Worm (Caenorhabditis elegans) whole organism, late embryonic: ENCODE data around the gene W08F4.13.
"Not testable (repeated sequence)": the region's sequence is repeated elsewhere in the genome, so short reads cannot be mapped to it uniquely, and the experiment has no call there.

Source experiments
- K02D7.2 ChIP-seq: sonication (generic microtip); optimal IDR thresholded peaks from 2 replicates; lab custom pipeline; 2017; ENCODE audit warnings: mild to moderate bottlenecking, missing genetic modification characterization, missing compliant biosample characterization
- K09A11.1 ChIP-seq: sonication (generic microtip); optimal IDR thresholded peaks from 2 replicates; lab custom pipeline; 2017; ENCODE audit warnings: antibody characterized with exemption, mild to moderate bottlenecking, missing genetic modification characterization, missing compliant biosample characterization; ENCODE audit not compliant: insufficient read depth
- ceh-2 ChIP-seq: sonication (generic microtip); optimal IDR thresholded peaks from 2 replicates; lab custom pipeline; 2016; ENCODE audit warnings: missing genotype, missing genetic modification characterization, missing compliant biosample characterization
- ceh-30 ChIP-seq: fragments of 150-350 bp; optimal IDR thresholded peaks from 2 replicates; lab custom pipeline; 2014; ENCODE audit warnings: missing biosample characterization, missing genetic modification characterization
- ceh-34 ChIP-seq: sonication (generic microtip); optimal IDR thresholded peaks from 2 replicates; lab custom pipeline; 2016; ENCODE audit warnings: mild to moderate bottlenecking, missing genetic modification characterization, missing compliant biosample characterization
- ceh-45 ChIP-seq: fragments of 200-800 bp; sonication (Bioruptor generic); IDR thresholded peaks from 2 replicates; pipeline ENCODE4 v1.3.6; 2022; ENCODE audit warnings: missing genetic modification reagents, missing genetic modification characterization, missing compliant biosample characterization
- ceh-48 ChIP-seq: sonication (generic microtip); optimal IDR thresholded peaks from 2 replicates; lab custom pipeline; 2016; ENCODE audit warnings: missing genetic modification characterization, inconsistent platforms, missing compliant biosample characterization
- ceh-6 ChIP-seq: fragments of 200-800 bp; sonication (Bioruptor generic); optimal IDR thresholded peaks from 2 replicates; lab custom pipeline; 2018; ENCODE audit warnings: mild to moderate bottlenecking, missing genetic modification characterization, missing compliant biosample characterization
- fax-1 ChIP-seq: sonication (generic microtip); optimal IDR thresholded peaks from 2 replicates; lab custom pipeline; 2016; ENCODE audit warnings: missing genotype, missing genetic modification characterization, missing compliant biosample characterization
- fkh-10 ChIP-seq: fragments of 150-350 bp; optimal IDR thresholded peaks from 2 replicates; lab custom pipeline; 2014; ENCODE audit warnings: missing biosample characterization, missing genetic modification reagents, missing genetic modification characterization
- fkh-6 ChIP-seq: sonication (generic microtip); optimal IDR thresholded peaks from 2 replicates; lab custom pipeline; 2016; ENCODE audit warnings: missing genetic modification characterization, missing compliant biosample characterization
- hlh-13 ChIP-seq: fragments of 200-800 bp; sonication (Bioruptor generic); optimal IDR thresholded peaks from 2 replicates; lab custom pipeline; 2018; ENCODE audit warnings: mild to moderate bottlenecking, missing genetic modification characterization, missing compliant biosample characterization
- hlh-30 ChIP-seq: sonication (generic microtip); optimal IDR thresholded peaks from 2 replicates; lab custom pipeline; 2017; ENCODE audit warnings: antibody characterized with exemption, missing genetic modification characterization, missing compliant biosample characterization; ENCODE audit not compliant: insufficient read depth
- hlh-6 ChIP-seq: sonication (generic microtip); optimal IDR thresholded peaks from 2 replicates; lab custom pipeline; 2016; ENCODE audit warnings: missing genotype, missing genetic modification characterization, missing compliant biosample characterization
- hlh-8 ChIP-seq: sonication (generic microtip); optimal IDR thresholded peaks from 2 replicates; lab custom pipeline; 2016; ENCODE audit warnings: missing genotype, missing genetic modification characterization, missing compliant biosample characterization
- lim-6 ChIP-seq: sonication (generic microtip); optimal IDR thresholded peaks from 2 replicates; lab custom pipeline; 2016; ENCODE audit warnings: missing genetic modification characterization, missing compliant biosample characterization
- nfya-1 ChIP-seq: sonication (generic microtip); optimal IDR thresholded peaks from 2 replicates; lab custom pipeline; 2017; ENCODE audit warnings: missing genetic modification characterization, mild to moderate bottlenecking, missing compliant biosample characterization, antibody characterized with exemption, moderate library complexity
- nhr-232 ChIP-seq: sonication (generic microtip); optimal IDR thresholded peaks from 2 replicates; lab custom pipeline; 2016; ENCODE audit warnings: missing genetic modification characterization, missing compliant biosample characterization
- npax-4 ChIP-seq: sonication (generic microtip); optimal IDR thresholded peaks from 2 replicates; lab custom pipeline; 2016; ENCODE audit warnings: missing genetic modification characterization, missing compliant biosample characterization
- odd-2 ChIP-seq: sonication (generic microtip); optimal IDR thresholded peaks from 2 replicates; lab custom pipeline; 2017; ENCODE audit warnings: antibody characterized with exemption, mild to moderate bottlenecking, missing genetic modification characterization, missing compliant biosample characterization
- pag-3 ChIP-seq: sonication (generic microtip); optimal IDR thresholded peaks from 2 replicates; lab custom pipeline; 2016; ENCODE audit warnings: missing compliant biosample characterization, missing genetic modification characterization, borderline replicate concordance
- pax-1 ChIP-seq: fragments of 150-350 bp; optimal IDR thresholded peaks from 2 replicates; lab custom pipeline; 2014; ENCODE audit warnings: missing biosample characterization, missing genetic modification characterization
- pqm-1 ChIP-seq: sonication (generic microtip); optimal IDR thresholded peaks from 2 replicates; lab custom pipeline; 2016; ENCODE audit warnings: missing genetic modification characterization, missing compliant biosample characterization
- pros-1 ChIP-seq: fragments of 150-350 bp; optimal IDR thresholded peaks from 2 replicates; lab custom pipeline; 2014; ENCODE audit warnings: missing biosample characterization, missing genetic modification reagents, missing genetic modification characterization
- ref-2 ChIP-seq: sonication (generic microtip); optimal IDR thresholded peaks from 2 replicates; lab custom pipeline; 2016; ENCODE audit warnings: missing genetic modification characterization, missing compliant biosample characterization
- sox-2 ChIP-seq: fragments of 200-800 bp; sonication (Bioruptor generic); IDR thresholded peaks from 2 replicates; pipeline ENCODE4 v1.3.6; 2022; ENCODE audit warnings: missing genetic modification reagents, missing genetic modification characterization, missing compliant biosample characterization
- sox-4 ChIP-seq: sonication (generic microtip); optimal IDR thresholded peaks from 2 replicates; lab custom pipeline; 2017; ENCODE audit warnings: mild to moderate bottlenecking, missing genetic modification characterization, inconsistent platforms, missing compliant biosample characterization
- syd-9 ChIP-seq: sonication (generic microtip); optimal IDR thresholded peaks from 2 replicates; lab custom pipeline; 2016; ENCODE audit warnings: mild to moderate bottlenecking, missing genetic modification characterization, moderate library complexity, missing compliant biosample characterization
- tbx-2 ChIP-seq: sonication (generic microtip); optimal IDR thresholded peaks from 2 replicates; lab custom pipeline; 2016; ENCODE audit warnings: missing genetic modification characterization, missing compliant biosample characterization
- tbx-7 ChIP-seq: sonication (generic microtip); optimal IDR thresholded peaks from 2 replicates; lab custom pipeline; 2016; ENCODE audit warnings: missing genotype, missing genetic modification characterization, missing compliant biosample characterization
- ttx-3 ChIP-seq: sonication (generic microtip); optimal IDR thresholded peaks from 2 replicates; lab custom pipeline; 2016; ENCODE audit warnings: missing genetic modification reagents, missing genetic modification characterization, missing compliant biosample characterization
- unc-86 ChIP-seq: sonication (generic microtip); optimal IDR thresholded peaks from 2 replicates; lab custom pipeline; 2016; ENCODE audit warnings: missing genetic modification characterization, missing compliant biosample characterization
- ztf-16 ChIP-seq: sonication (generic microtip); optimal IDR thresholded peaks from 2 replicates; lab custom pipeline; 2017; ENCODE audit warnings: missing genetic modification characterization, missing compliant biosample characterization

W08F4.13 gene

ce11 chrII:582649-583048 lies 1.9 kb upstream of the W08F4.13 start, which contains the start of gene fbxb-14:
Gene fbxb-14 (minus strand): TSS chrII:582749.
- TF ChIP-seq unc-86 (tag; lab: Kevin White, UChicago) (no peak), ceh-30 (tag; lab: Kevin White, UChicago) (no peak), pag-3 (tag; lab: Kevin White, UChicago) (no peak)

ce11 chrII:587533-587932 lies 2.9 kb downstream of the W08F4.13 start, which contains the start of gene fbxb-34:
Gene fbxb-34 (plus strand): TSS chrII:587833.
- TF ChIP-seq hlh-30 (tag; lab: Kevin White, UChicago) (no peak), ref-2 (tag; lab: Kevin White, UChicago) (no peak), lim-6 (no peak), ceh-48 (tag; lab: Kevin White, UChicago) (no peak), hlh-13 (GFP tag; lab: Kevin White, UChicago) (no peak), sox-2 (GFP tag; lab: Robert Waterston, UW) (no peak), pqm-1 (tag; lab: Kevin White, UChicago) (no peak), ceh-45 (GFP tag; lab: Robert Waterston, UW) (no peak), ztf-16 (tag; lab: Kevin White, UChicago) (no peak), syd-9 (tag; lab: Kevin White, UChicago) (no peak), ceh-30 (tag; lab: Kevin White, UChicago) (no peak), ceh-34 (tag; lab: Kevin White, UChicago) (no peak), pax-1 (tag; lab: Kevin White, UChicago) (no peak), K09A11.1 (tag; lab: Kevin White, UChicago) (no peak), sox-4 (no peak), K02D7.2 (tag; lab: Kevin White, UChicago) (no peak), nhr-232 (no peak), hlh-8 (tag; lab: Kevin White, UChicago) (no peak), odd-2 (tag; lab: Kevin White, UChicago) (no peak), tbx-7 (tag; lab: Kevin White, UChicago) (no peak)

ce11 chrII:591110-591509 lies 6.5 kb downstream of the W08F4.13 start, which contains the start of gene W08F4.10:
Gene W08F4.10 (minus strand): TSS chrII:591210.
- no peak for TF ChIP-seq nfya-1
- TF ChIP-seq fkh-10: no peak
- TF ChIP-seq odd-2 (tag; lab: Kevin White, UChicago): no peak

- TF ChIP-seq pros-1 (tag; lab: Kevin White, UChicago); sox-2 (GFP tag; lab: Robert Waterston, UW); ceh-2 (tag; lab: Kevin White, UChicago): not testable (repeated sequence)
- TF ChIP-seq, all 69 proteins: peak for 0; not testable (repeated sequence) for 69
Observed at ce11 chrII:593221-593620, 8.6 kb downstream of the W08F4.13 start, which contains the start of gene W08F4.1. Gene W08F4.1 (plus strand): TSS chrII:593521.

- TF ChIP-seq ztf-16 (tag; lab: Kevin White, UChicago) (no peak), ttx-3 (tag; lab: Kevin White, UChicago) (no peak), fax-1 (tag; lab: Kevin White, UChicago) (no peak), npax-4 (tag; lab: Kevin White, UChicago) (no peak), fkh-6 (tag; lab: Kevin White, UChicago) (no peak), sox-4 (no peak), tbx-2 (tag; lab: Kevin White, UChicago) (no peak), ceh-6 (GFP tag; lab: Kevin White, UChicago) (no peak), sox-2 (GFP tag; lab: Robert Waterston, UW) (no peak), K02D7.2 (tag; lab: Kevin White, UChicago) (no peak), hlh-6 (tag; lab: Kevin White, UChicago) (no peak)
Observed at ce11 chrII:596702-597101, 12.1 kb downstream of the W08F4.13 start.
